Fruit fly (Drosophila melanogaster) whole organism, adult: ENCODE measurements around the gene nompB.

Experiments used
- CG11617 ChIP-seq: fragments of 200-800 bp; sonication (Bioruptor generic); optimal IDR thresholded peaks from 2 replicates; lab custom pipeline; 2017; ENCODE audit warnings: mild to moderate bottlenecking, missing biosample characterization, missing genetic modification reagents, missing genetic modification characterization
- CG12768 ChIP-seq: fragments of 200-800 bp; sonication (Bioruptor generic); optimal IDR thresholded peaks from 2 replicates; lab custom pipeline; 2017; ENCODE audit warnings: missing biosample characterization, missing genetic modification characterization, mild to moderate bottlenecking, moderate library complexity, missing genetic modification reagents
- CG14711 ChIP-seq: fragments of 200-800 bp; sonication (Bioruptor generic); optimal IDR thresholded peaks from 2 replicates; lab custom pipeline; 2018; ENCODE audit warnings: missing biosample characterization, mild to moderate bottlenecking, missing genetic modification characterization, moderate library complexity
- CG1620 ChIP-seq: fragments of 200-800 bp; sonication (Bioruptor generic); optimal IDR thresholded peaks from 2 replicates; lab custom pipeline; 2016; ENCODE audit warnings: missing biosample characterization, missing genetic modification characterization
- CG33017 ChIP-seq: fragments of 200-800 bp; sonication (Bioruptor generic); optimal IDR thresholded peaks from 2 replicates; lab custom pipeline; 2018; ENCODE audit warnings: missing biosample characterization, mild to moderate bottlenecking, missing genetic modification characterization, moderate library complexity
- CG5204 ChIP-seq: fragments of 200-800 bp; sonication (Bioruptor generic); optimal IDR thresholded peaks from 2 replicates; lab custom pipeline; 2016; ENCODE audit warnings: missing biosample characterization, missing genetic modification characterization
- CG7045 ChIP-seq: fragments of 200-800 bp; sonication (Bioruptor generic); optimal IDR thresholded peaks from 2 replicates; lab custom pipeline; 2017; ENCODE audit warnings: missing biosample characterization, mild to moderate bottlenecking, missing genetic modification characterization
- CG7101 ChIP-seq: fragments of 200-800 bp; sonication (Bioruptor generic); optimal IDR thresholded peaks from 2 replicates; lab custom pipeline; 2018; ENCODE audit warnings: missing biosample characterization, mild to moderate bottlenecking, missing genetic modification characterization, moderate library complexity
- Clk ChIP-seq: fragments of 200-800 bp; sonication (Bioruptor generic); optimal IDR thresholded peaks from 2 replicates; lab custom pipeline; 2017; ENCODE audit warnings: missing biosample characterization, missing genetic modification characterization
- Crg-1 ChIP-seq: fragments of 200-800 bp; sonication (Bioruptor generic); optimal IDR thresholded peaks from 2 replicates; lab custom pipeline; 2016; ENCODE audit warnings: missing biosample characterization, missing genetic modification characterization
- Hr96 ChIP-seq: fragments of 200-800 bp; sonication (Bioruptor generic); optimal IDR thresholded peaks from 2 replicates; lab custom pipeline; 2016; ENCODE audit warnings: missing biosample characterization, missing genetic modification characterization
- Mnt ChIP-seq: fragments of 200-800 bp; sonication (Bioruptor generic); optimal IDR thresholded peaks from 2 replicates; lab custom pipeline; 2016; ENCODE audit warnings: missing biosample characterization, mild to moderate bottlenecking, missing genetic modification characterization
- bab1 ChIP-seq: fragments of 200-800 bp; sonication (Bioruptor generic); optimal IDR thresholded peaks from 3 replicates; lab custom pipeline; 2019; ENCODE audit warnings: missing biosample characterization, mild to moderate bottlenecking, missing genetic modification characterization, moderate library complexity
- cic ChIP-seq: fragments of 200-800 bp; sonication (Bioruptor generic); optimal IDR thresholded peaks from 2 replicates; lab custom pipeline; 2017; ENCODE audit warnings: missing biosample characterization, mild to moderate bottlenecking, missing genetic modification characterization, moderate library complexity
- cnc ChIP-seq, 2 experiments: fragments of >200 bp; optimal IDR thresholded peaks; 2 replicates each; lab custom pipeline; 2017
- kay ChIP-seq: fragments of 200-800 bp; sonication (Bioruptor generic); peaks from one replicate; lab custom pipeline; 2016; ENCODE audit warnings: missing biosample characterization, missing genetic modification characterization, borderline replicate concordance
- ovo ChIP-seq: fragments of 200-800 bp; sonication (Bioruptor generic); optimal IDR thresholded peaks from 2 replicates; lab custom pipeline; 2016; ENCODE audit warnings: missing biosample characterization, missing genetic modification characterization
- pad ChIP-seq: fragments of 200-800 bp; sonication (Bioruptor generic); optimal IDR thresholded peaks from 3 replicates; lab custom pipeline; 2017; ENCODE audit warnings: missing biosample characterization, missing genetic modification characterization, mild to moderate bottlenecking, moderate library complexity, missing genetic modification reagents
- tj ChIP-seq: fragments of 200-800 bp; sonication (Bioruptor generic); optimal IDR thresholded peaks from 3 replicates; lab custom pipeline; 2017; ENCODE audit warnings: missing biosample characterization, mild to moderate bottlenecking, missing genetic modification characterization, moderate library complexity
- toe ChIP-seq: fragments of 200-800 bp; sonication (Bioruptor generic); optimal IDR thresholded peaks from 2 replicates; lab custom pipeline; 2016; ENCODE audit warnings: missing biosample characterization, missing genetic modification characterization

nompB gene

DNA sequence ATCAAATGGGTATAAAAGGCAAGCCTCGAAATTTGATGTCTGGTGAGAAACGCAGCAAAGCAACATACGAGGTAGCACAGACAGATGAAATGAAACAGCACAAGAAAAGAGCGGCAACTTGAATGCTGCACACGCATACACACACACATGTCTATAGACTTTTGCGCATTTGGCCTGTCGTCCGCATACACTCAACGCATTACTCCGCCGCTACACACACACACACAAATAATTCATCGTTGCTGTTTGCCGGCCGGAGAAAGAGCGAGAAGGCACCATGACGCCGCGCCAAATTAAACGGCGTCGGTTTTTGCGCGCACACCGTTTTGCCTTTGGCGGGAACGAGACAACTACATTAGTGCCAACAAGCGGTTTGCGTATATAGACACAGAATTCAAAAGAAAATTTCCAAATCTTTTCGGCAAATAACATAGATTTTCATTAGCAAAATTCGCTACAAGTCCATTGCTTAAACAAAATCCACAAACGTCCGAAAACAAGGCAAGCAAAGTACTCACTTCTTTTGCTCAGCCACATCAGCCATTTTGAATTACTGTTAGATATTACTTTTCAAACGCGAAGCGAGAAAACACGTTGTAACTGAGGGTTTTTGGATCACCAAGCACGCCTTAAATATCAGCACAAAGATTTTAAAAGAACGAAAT, 40.1 kb upstream of the nompB start:
- peak; percentile 69 for TF ChIP-seq pad (GFP tag; lab: Kevin White, UChicago)
- TF ChIP-seq bab1 (GFP tag; lab: Kevin White, UChicago): peak; percentile 14
- no peak for TF ChIP-seq CG5204 (GFP tag; lab: Kevin White, UChicago)
- peak; percentile 26 for TF ChIP-seq tj (GFP tag; lab: Kevin White, UChicago)
- no peak for TF ChIP-seq Crg-1 (GFP tag; lab: Kevin White, UChicago)
- TF ChIP-seq Hr96 (GFP tag; lab: Kevin White, UChicago): no peak

DNA sequence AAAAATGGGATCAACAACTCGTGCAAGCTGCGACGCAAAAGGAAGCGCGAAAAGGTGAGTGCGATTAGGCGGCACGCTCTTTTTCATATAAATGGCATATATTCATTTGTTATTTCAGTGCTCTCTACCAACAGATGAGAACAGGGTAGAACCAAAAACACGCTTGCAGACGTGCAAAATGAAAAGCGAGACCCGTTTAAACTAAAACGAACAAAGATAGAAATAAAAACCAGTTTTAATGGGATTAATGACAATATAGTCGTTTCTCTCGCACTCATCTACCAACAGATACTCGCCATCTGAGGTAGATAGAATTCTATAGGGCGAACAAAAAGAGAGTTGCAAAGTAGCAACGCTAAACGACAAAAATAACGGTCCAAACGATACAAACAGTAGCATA, 39.3 kb upstream of the nompB start:
- peak; percentile 12 for TF ChIP-seq ovo (GFP tag; lab: Kevin White, UChicago)
- TF ChIP-seq CG11617: no peak

DNA sequence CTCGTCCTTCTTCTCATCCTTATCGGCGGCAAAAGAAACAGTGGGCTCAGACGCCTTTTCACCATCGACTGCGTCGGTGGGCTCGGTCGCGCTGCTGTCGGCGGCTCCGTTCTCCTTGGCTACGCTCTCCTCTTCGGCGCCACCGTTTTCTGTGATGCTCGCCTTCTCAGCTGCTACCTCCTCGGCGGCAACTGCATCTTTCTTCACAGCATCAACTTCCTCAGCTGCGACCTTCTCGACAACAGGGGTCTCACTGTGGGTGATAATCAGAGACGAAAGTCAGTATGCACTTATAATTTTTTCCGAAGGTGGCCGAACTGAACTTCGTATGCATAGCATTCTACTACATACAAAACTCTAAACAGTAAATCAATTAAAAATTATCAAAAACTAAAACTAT, 38.7 kb upstream of the nompB start:
- TF ChIP-seq Crg-1 (GFP tag; lab: Kevin White, UChicago): no peak
- no peak for TF ChIP-seq kay (GFP tag; lab: Kevin White, UChicago)
- TF ChIP-seq Mnt (GFP tag; lab: Kevin White, UChicago): no peak
- no peak for TF ChIP-seq tj (GFP tag; lab: Kevin White, UChicago)
- TF ChIP-seq Hr96 (GFP tag; lab: Kevin White, UChicago): no peak
- no peak for TF ChIP-seq CG5204 (GFP tag; lab: Kevin White, UChicago)
- no peak for TF ChIP-seq bab1 (GFP tag; lab: Kevin White, UChicago)
- TF ChIP-seq CG7045 (GFP tag; lab: Kevin White, UChicago): no peak
- TF ChIP-seq cnc (optimal IDR thresholded peaks at IDR 0.05; lab: Kevin White, UChicago): no peak
- no peak for TF ChIP-seq pad (GFP tag; lab: Kevin White, UChicago)
- no peak for TF ChIP-seq CG1620 (GFP tag; lab: Kevin White, UChicago)
- no peak for TF ChIP-seq CG33017 (tag; lab: Kevin White, UChicago)
- no peak for TF ChIP-seq toe (GFP tag; lab: Kevin White, UChicago)
- no peak for TF ChIP-seq Clk (GFP tag; lab: Kevin White, UChicago)
- TF ChIP-seq cic (GFP tag; lab: Kevin White, UChicago): no peak
- no peak for TF ChIP-seq CG14711

DNA sequence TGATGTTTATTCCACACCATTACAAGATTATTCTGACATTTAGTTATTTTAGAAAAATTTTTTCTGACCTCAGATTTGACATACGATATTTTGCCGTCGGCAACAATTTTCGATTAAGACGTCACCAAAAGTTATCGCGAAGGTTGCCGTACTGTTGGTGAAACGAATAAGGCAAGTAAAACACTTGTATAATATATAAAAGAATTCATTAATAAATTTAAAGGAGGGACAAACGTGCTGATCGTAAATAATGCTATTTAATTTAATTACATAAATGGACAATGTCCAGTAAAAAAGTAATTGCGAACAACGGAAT, 35.2 kb upstream of the nompB start:
- TF ChIP-seq bab1 (GFP tag; lab: Kevin White, UChicago) (no peak), cnc (optimal IDR thresholded peaks at IDR 0.05; lab: Kevin White, UChicago) (no peak), toe (GFP tag; lab: Kevin White, UChicago) (no peak), Mnt (GFP tag; lab: Kevin White, UChicago) (no peak), CG14711 (peak; percentile 48), CG1620 (GFP tag; lab: Kevin White, UChicago) (no peak), tj (GFP tag; lab: Kevin White, UChicago) (no peak), Hr96 (GFP tag; lab: Kevin White, UChicago) (no peak), kay (GFP tag; lab: Kevin White, UChicago) (peak; percentile 44), CG12768 (GFP tag; lab: Kevin White, UChicago) (no peak), Crg-1 (GFP tag; lab: Kevin White, UChicago) (no peak), ovo (GFP tag; lab: Kevin White, UChicago) (peak; percentile 49), Clk (GFP tag; lab: Kevin White, UChicago) (no peak), CG7045 (GFP tag; lab: Kevin White, UChicago) (no peak), CG7101 (tag; lab: Kevin White, UChicago) (no peak), CG5204 (GFP tag; lab: Kevin White, UChicago) (no peak), CG11617 (no peak)

DNA sequence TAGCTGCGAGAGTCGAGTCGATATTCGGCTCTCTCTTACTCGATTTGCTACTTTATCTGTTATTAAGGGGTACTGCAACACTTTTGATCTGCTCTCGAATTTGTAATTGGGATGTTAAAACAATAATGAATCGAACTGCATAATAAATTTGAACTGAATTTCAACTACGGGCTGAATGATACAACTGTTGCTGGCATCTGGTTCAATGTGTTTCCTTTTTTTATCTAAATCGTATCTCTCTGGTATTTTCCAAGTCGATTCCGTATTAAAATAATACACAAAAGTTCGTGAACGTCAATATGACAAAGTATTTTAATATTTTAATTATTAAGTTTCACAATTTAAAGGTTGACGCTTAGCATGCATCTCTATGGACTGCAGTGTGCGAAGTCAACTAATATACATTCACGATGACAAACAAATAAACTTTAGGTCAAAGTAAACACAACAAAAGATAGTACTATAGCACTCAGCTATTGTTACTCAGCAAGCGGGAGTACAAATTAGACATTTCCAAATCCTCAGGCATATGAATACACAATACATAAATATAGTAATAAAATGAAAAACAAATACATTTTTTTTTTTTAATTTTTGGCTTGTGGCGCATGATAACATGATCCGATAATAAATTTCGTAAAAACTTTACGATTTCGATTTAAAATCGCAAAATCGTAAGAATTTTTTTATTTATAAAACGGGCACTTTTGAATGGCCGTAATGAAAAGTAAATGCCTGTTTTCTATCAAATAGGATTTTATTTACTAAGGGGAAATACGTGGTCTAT, 34.7 kb upstream of the nompB start, which contains the start of gene CG2201:
Gene CG2201, minus strand, starts transcription at position 396 of the 787 bp plus-strand sequence.
- TF ChIP-seq kay (GFP tag; lab: Kevin White, UChicago) (peak; percentile 86), CG7045 (GFP tag; lab: Kevin White, UChicago) (peak; percentile 37), cnc (optimal IDR thresholded peaks at IDR 0.05; lab: Kevin White, UChicago) (peak in 1 of 2 experiments; percentile 82), bab1 (GFP tag; lab: Kevin White, UChicago) (peak; percentile 15), Mnt (GFP tag; lab: Kevin White, UChicago) (no peak), CG7101 (tag; lab: Kevin White, UChicago) (peak; percentile 72), toe (GFP tag; lab: Kevin White, UChicago) (peak; percentile 8), CG11617 (peak; percentile 51), CG5204 (GFP tag; lab: Kevin White, UChicago) (peak; percentile 65), cic (GFP tag; lab: Kevin White, UChicago) (no peak), Clk (GFP tag; lab: Kevin White, UChicago) (peak; percentile 41), pad (GFP tag; lab: Kevin White, UChicago) (peak; percentile 96), Hr96 (GFP tag; lab: Kevin White, UChicago) (peak; percentile 52), CG14711 (peak; percentile 43), ovo (GFP tag; lab: Kevin White, UChicago) (no peak), Crg-1 (GFP tag; lab: Kevin White, UChicago) (peak; percentile 43), CG12768 (GFP tag; lab: Kevin White, UChicago) (peak; percentile 54), tj (GFP tag; lab: Kevin White, UChicago) (no peak), CG1620 (GFP tag; lab: Kevin White, UChicago) (peak; percentile 44), CG33017 (tag; lab: Kevin White, UChicago) (peak; percentile 67)
